Worm (Caenorhabditis elegans): ENCODE measurements around the gene C10B5.1.

DNA sequence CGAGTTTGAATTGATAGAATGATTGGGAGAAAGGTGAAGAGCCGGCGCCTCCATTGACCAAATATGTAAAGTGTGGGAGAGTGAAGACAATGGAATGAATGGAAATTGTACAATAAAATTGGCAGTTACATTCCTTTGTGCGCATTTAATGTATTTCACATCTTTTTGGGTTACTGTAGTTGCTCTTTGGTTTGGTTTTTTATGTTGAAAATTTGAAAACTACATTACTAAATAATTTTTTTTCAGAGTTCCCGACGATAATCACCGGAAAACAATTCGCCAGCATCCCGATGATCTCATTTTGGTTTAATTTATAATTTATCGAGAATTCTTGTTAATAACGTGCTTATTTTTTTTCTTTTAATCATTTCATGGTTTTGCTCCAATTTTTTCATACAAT is at the start of gene C10B5.1:
- TF ChIP-seq efl-1 (optimal IDR thresholded peaks at IDR 0.05) (no peak), efl-1 (GFP tag; optimal IDR thresholded peaks at IDR 0.05 in 1 of 2) (no peak), dpl-1 (GFP tag; optimal IDR thresholded peaks at IDR 0.05) (no peak), unc-62 (GFP tag; optimal IDR thresholded peaks at IDR 0.05) (no peak), lin-15B (tag; optimal IDR thresholded peaks at IDR 0.05) (no peak), nhr-76 (tag; optimal IDR thresholded peaks at IDR 0.05) (no peak), nhr-20 (tag; optimal IDR thresholded peaks at IDR 0.05) (no peak), lin-13 (GFP tag; optimal IDR thresholded peaks at IDR 0.05) (no peak), ceh-63 (GFP tag; optimal IDR thresholded peaks at IDR 0.05) (no peak), elt-3 (tag; optimal IDR thresholded peaks at IDR 0.05) (no peak), nhr-28 (tag; optimal IDR thresholded peaks at IDR 0.05) (no peak), pqm-1 (tag; optimal IDR thresholded peaks at IDR 0.05) (no peak), ztf-11 (tag; optimal IDR thresholded peaks at IDR 0.05) (no peak), snpc-4 (tag; optimal IDR thresholded peaks at IDR 0.05) (no peak), skn-1 (tag; optimal IDR thresholded peaks at IDR 0.05) (no peak)

All from whole organism, L1 larva.